Fruit fly (Drosophila melanogaster): ENCODE measurements around the gene CG43115.

The CG43115 gene

DNA sequence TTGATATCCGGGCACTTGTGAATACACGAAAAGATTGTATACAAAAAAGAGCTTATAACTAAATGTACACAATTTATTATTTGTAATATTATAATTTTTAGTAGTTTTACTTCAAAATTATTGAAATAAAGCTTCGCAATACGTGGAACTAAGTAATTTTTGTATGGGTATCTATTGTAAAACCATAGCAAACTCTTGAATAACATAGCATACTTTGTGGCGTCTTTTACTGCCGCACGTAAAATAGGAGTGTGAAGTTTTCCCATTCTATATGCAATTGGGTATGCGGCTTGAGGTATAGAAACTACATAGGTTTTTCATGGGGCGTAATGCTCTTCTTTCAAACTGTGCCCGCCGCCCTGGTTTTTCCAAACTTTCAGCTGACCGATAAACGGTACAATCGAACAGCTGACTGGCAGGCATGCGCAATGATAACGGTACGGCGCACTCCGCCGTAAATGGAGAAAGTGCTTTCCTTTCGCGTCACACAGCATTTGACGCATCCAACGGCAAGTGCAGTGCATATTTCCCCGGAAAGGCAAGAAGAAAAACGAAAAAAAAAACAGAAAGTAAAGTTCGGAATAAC is 26.7 kb downstream of the CG43115 start, which contains the start of gene CG5937:
CG5937 (plus strand) TSS at position 575 of the 586 bp plus-strand sequence.
- TF ChIP-seq Abd-B (GFP tag; optimal IDR thresholded peaks at IDR 0.05) (no peak), HLH106 (tag; optimal IDR thresholded peaks at IDR 0.05) (peak; percentile 1), tai (GFP tag; optimal IDR thresholded peaks at IDR 0.05) (no peak), Jra (GFP tag; optimal IDR thresholded peaks at IDR 0.05) (no peak), Mio (GFP tag; optimal IDR thresholded peaks at IDR 0.05) (no peak)

DNA sequence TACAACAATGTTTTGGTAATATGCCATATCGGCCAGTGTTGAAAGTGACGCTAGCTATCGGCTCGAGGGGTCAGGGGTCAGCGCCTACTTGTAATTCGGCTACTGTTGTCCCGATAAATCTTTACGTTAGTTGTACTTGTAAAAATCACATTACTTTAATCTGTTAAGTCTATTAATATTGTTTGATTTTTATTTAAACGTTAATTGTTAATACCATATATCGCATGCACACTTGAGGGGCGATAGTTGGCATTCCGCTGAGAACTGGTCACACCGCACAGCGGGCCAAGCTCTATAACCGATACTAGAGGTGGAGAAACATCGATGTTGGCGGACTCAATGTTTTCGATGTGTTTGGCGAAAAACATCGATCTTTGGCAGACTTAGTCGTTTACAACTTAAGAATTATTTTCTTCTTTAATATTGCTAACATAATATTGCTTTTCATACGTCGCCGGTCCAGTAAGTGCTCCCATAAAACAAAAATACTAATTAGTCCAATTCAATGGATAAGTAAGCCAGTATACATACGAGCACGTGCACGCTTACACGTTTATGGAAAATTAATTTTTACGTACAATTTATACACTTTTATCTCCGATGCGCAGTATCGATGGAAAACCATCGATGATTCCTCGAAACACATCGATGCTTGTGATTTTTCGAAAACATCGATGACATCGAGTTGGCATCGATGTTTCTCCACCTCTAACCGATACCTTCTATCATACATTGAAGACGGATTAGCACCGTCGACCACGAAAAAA is 28.9 kb downstream of the CG43115 start, which contains the start of the genes rux and MCTS1:
rux (minus strand) TSS at position 621 of the 767 bp plus-strand sequence.
MCTS1 (plus strand) TSS at position 713 of the 767 bp plus-strand sequence.
- TF ChIP-seq GATAd (GFP tag; optimal IDR thresholded peaks at IDR 0.05) (peak; percentile 60), sage (GFP tag; optimal IDR thresholded peaks at IDR 0.05) (no peak), dmrt93B (GFP tag; optimal IDR thresholded peaks at IDR 0.05) (peak; percentile 25), HLH106 (tag; optimal IDR thresholded peaks at IDR 0.05) (peak; percentile 29), tai (GFP tag; optimal IDR thresholded peaks at IDR 0.05) (peak; percentile 54), dl (GFP tag; optimal IDR thresholded peaks at IDR 0.05; ENCODE audit: insufficient read depth in 1 of 2, partially characterized antibody in 2 of 2) (no peak), OdsH (GFP tag; optimal IDR thresholded peaks at IDR 0.05) (peak; percentile 16), Hnf4 (GFP tag; optimal IDR thresholded peaks at IDR 0.05) (peak; percentile 55), brk (GFP tag; optimal IDR thresholded peaks at IDR 0.05) (peak; percentile 52), ey (GFP tag; optimal IDR thresholded peaks at IDR 0.05) (peak; percentile 4), foxo (GFP tag; optimal IDR thresholded peaks at IDR 0.05) (peak in 1 of 2 experiments; percentile 52), psq (GFP tag; optimal IDR thresholded peaks at IDR 0.05) (peak; percentile 17), woc (GFP tag; optimal IDR thresholded peaks at IDR 0.05) (peak; percentile 72), Hr78 (GFP tag; optimal IDR thresholded peaks at IDR 0.05) (peak; percentile 63), Hr83 (GFP tag; optimal IDR thresholded peaks at IDR 0.05; ENCODE audit: poor library complexity, severe bottlenecking) (peak; percentile 60), Jra (GFP tag; optimal IDR thresholded peaks at IDR 0.05) (peak; percentile 39), br (GFP tag; optimal IDR thresholded peaks at IDR 0.05) (peak; percentile 32), Vsx2 (GFP tag; optimal IDR thresholded peaks at IDR 0.05; ENCODE audit: partially characterized antibody) (no peak), h (GFP tag; optimal IDR thresholded peaks at IDR 0.05) (peak; percentile 35), CG9705 (GFP tag; optimal IDR thresholded peaks at IDR 0.05) (no peak), fru (GFP tag; optimal IDR thresholded peaks at IDR 0.05) (peak; percentile 57), Myc (optimal IDR thresholded peaks at IDR 0.05) (no peak), rgr (GFP tag; optimal IDR thresholded peaks at IDR 0.05) (peak; percentile 26), Dif (GFP tag; optimal IDR thresholded peaks at IDR 0.05; ENCODE audit: partially characterized antibody) (no peak), pan (optimal IDR thresholded peaks at IDR 0.05) (no peak), lola (GFP tag; optimal IDR thresholded peaks at IDR 0.05) (no peak)

DNA sequence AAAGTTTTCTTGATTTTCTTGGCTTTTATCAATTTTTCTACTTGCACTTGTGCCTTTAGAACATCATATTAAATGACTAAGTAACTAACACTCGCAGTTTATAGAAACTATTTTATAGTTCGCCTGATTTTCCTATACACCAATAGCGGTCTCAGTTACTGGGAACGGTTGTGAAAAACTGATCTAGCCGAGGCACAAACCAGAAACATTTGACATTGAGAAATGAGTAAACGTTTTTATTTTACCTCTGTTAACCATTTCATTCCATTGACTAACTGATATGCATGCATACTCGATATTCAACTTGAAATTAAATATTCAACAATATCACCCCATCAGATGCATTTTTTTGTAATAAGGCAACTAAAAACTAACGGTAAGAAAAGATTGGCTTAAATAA is 30.9 kb downstream of the CG43115 start:
- TF ChIP-seq fru (GFP tag; optimal IDR thresholded peaks at IDR 0.05): no peak
- TF ChIP-seq tai (GFP tag; optimal IDR thresholded peaks at IDR 0.05): peak; percentile 26
- no peak for TF ChIP-seq Hr78 (GFP tag; optimal IDR thresholded peaks at IDR 0.05)
- peak; percentile 83 for TF ChIP-seq Myc (optimal IDR thresholded peaks at IDR 0.05)

dm6 chrX:6034741-6035140 is 31.5 kb downstream of the CG43115 start:
- TF ChIP-seq Mio (GFP tag; optimal IDR thresholded peaks at IDR 0.05) (no peak), Dfd (GFP tag; optimal IDR thresholded peaks at IDR 0.05) (no peak), N (GFP tag; optimal IDR thresholded peaks at IDR 0.05) (no peak), Sp1 (GFP tag; optimal IDR thresholded peaks at IDR 0.05) (no peak), CG9705 (GFP tag; optimal IDR thresholded peaks at IDR 0.05) (no peak), Hr83 (GFP tag; optimal IDR thresholded peaks at IDR 0.05; ENCODE audit: poor library complexity, severe bottlenecking) (no peak), Dif (GFP tag; optimal IDR thresholded peaks at IDR 0.05; ENCODE audit: partially characterized antibody) (no peak), dl (GFP tag; optimal IDR thresholded peaks at IDR 0.05; ENCODE audit: insufficient read depth in 1 of 2, partially characterized antibody in 2 of 2) (no peak), woc (GFP tag; optimal IDR thresholded peaks at IDR 0.05) (no peak), br (GFP tag; optimal IDR thresholded peaks at IDR 0.05) (no peak), OdsH (GFP tag; optimal IDR thresholded peaks at IDR 0.05) (no peak), foxo (GFP tag; optimal IDR thresholded peaks at IDR 0.05) (no peak), pan (optimal IDR thresholded peaks at IDR 0.05) (no peak), dsf (GFP tag; optimal IDR thresholded peaks at IDR 0.05; ENCODE audit: borderline replicate concordance) (no peak), Abd-B (GFP tag; optimal IDR thresholded peaks at IDR 0.05) (no peak), lola (GFP tag; optimal IDR thresholded peaks at IDR 0.05) (no peak), Vsx2 (GFP tag; optimal IDR thresholded peaks at IDR 0.05; ENCODE audit: partially characterized antibody) (no peak), Jra (GFP tag; optimal IDR thresholded peaks at IDR 0.05) (no peak), HLH106 (tag; optimal IDR thresholded peaks at IDR 0.05) (no peak), CrebA (GFP tag; optimal IDR thresholded peaks at IDR 0.05; ENCODE audit: borderline replicate concordance) (no peak)
